Worm (Caenorhabditis elegans) whole organism, young adult: ENCODE measurements around the gene ZK550.2.

Experiments
- B0019.2 ChIP-seq: fragments of 200-800 bp; sonication (Bioruptor generic); conservative IDR thresholded peaks from 2 replicates; pipeline ENCODE4 v1.3.6; 2022; ENCODE audit warnings: missing genetic modification reagents, missing genetic modification characterization, missing compliant biosample characterization
- B0261.1 ChIP-seq: sonication (generic microtip); optimal IDR thresholded peaks from 2 replicates; lab custom pipeline; 2016; ENCODE audit warnings: mild to moderate bottlenecking, missing genetic modification characterization, moderate library complexity, missing compliant biosample characterization
- D2030.7 ChIP-seq: fragments of 200-800 bp; sonication (Bioruptor generic); IDR thresholded peaks from 2 replicates; pipeline ENCODE4 v1.3.6; 2022; ENCODE audit warnings: missing genetic modification reagents, missing genetic modification characterization, missing compliant biosample characterization
- F10E7.11 ChIP-seq: sonication (generic microtip); optimal IDR thresholded peaks from 2 replicates; lab custom pipeline; 2017; ENCODE audit warnings: mild to moderate bottlenecking, missing genetic modification characterization, moderate library complexity, missing compliant biosample characterization
- F22D6.2 ChIP-seq: sonication (generic microtip); optimal IDR thresholded peaks from 2 replicates; lab custom pipeline; 2016; ENCODE audit warnings: mild to moderate bottlenecking, missing genetic modification characterization, missing compliant biosample characterization
- F23B12.7 ChIP-seq: sonication (generic microtip); optimal IDR thresholded peaks from 2 replicates; lab custom pipeline; 2017; ENCODE audit warnings: missing genetic modification characterization, mild to moderate bottlenecking, missing compliant biosample characterization, antibody characterized with exemption, moderate library complexity; ENCODE audit not compliant: insufficient read depth
- F33H1.4 ChIP-seq: fragments of 200-800 bp; sonication (Bioruptor generic); IDR thresholded peaks from 2 replicates; pipeline ENCODE4 v1.3.6; 2022; ENCODE audit warnings: missing genetic modification reagents, missing genetic modification characterization, missing compliant biosample characterization
- F52B5.7 ChIP-seq: sonication (generic microtip); optimal IDR thresholded peaks from 2 replicates; lab custom pipeline; 2016; ENCODE audit warnings: mild to moderate bottlenecking, missing genetic modification characterization, missing compliant biosample characterization
- F57A8.1 ChIP-seq: fragments of 200-800 bp; sonication (Bioruptor generic); optimal IDR thresholded peaks from 2 replicates; lab custom pipeline; 2018; ENCODE audit warnings: mild to moderate bottlenecking, missing genetic modification characterization, moderate library complexity, missing compliant biosample characterization
- K11D2.4 ChIP-seq: fragments of 200-800 bp; sonication (Bioruptor generic); IDR thresholded peaks from 2 replicates; pipeline ENCODE4 v1.3.6; 2022; ENCODE audit warnings: missing genetic modification reagents, missing genetic modification characterization, missing compliant biosample characterization
- K12H6.12 ChIP-seq: fragments of 200-800 bp; sonication (Bioruptor generic); optimal IDR thresholded peaks from 2 replicates; lab custom pipeline; 2018; ENCODE audit warnings: mild to moderate bottlenecking, missing genetic modification characterization, missing compliant biosample characterization
- T07F8.4 ChIP-seq: sonication (generic microtip); optimal IDR thresholded peaks from 2 replicates; lab custom pipeline; 2016; ENCODE audit warnings: mild to moderate bottlenecking, missing genetic modification characterization, moderate library complexity, missing compliant biosample characterization
- Y53F4B.3 ChIP-seq: fragments of 200-800 bp; sonication (Bioruptor generic); IDR thresholded peaks from 2 replicates; pipeline ENCODE4 v1.3.6; 2022; ENCODE audit warnings: missing genetic modification reagents, missing genetic modification characterization, missing compliant biosample characterization
- Y56A3A.18 ChIP-seq: fragments of 200-800 bp; sonication (Bioruptor generic); IDR thresholded peaks from 2 replicates; pipeline ENCODE4 v1.3.6; 2022; ENCODE audit warnings: missing genetic modification reagents, missing genetic modification characterization, missing compliant biosample characterization
- ZK185.1 ChIP-seq: sonication (generic microtip); optimal IDR thresholded peaks from 2 replicates; lab custom pipeline; 2016; ENCODE audit warnings: mild to moderate bottlenecking, missing genetic modification characterization, missing compliant biosample characterization; ENCODE audit not compliant: poor library complexity, severe bottlenecking
- akir-1 ChIP-seq: fragments of 200-800 bp; sonication (Bioruptor generic); optimal IDR thresholded peaks from 2 replicates; lab custom pipeline; 2018; ENCODE audit warnings: mild to moderate bottlenecking, missing genetic modification characterization, moderate library complexity, missing compliant biosample characterization
- aptf-2 ChIP-seq: fragments of 200-800 bp; sonication (Bioruptor generic); conservative IDR thresholded peaks from 2 replicates; pipeline ENCODE4 v1.3.6; 2022; ENCODE audit warnings: missing genetic modification reagents, missing genetic modification characterization, missing compliant biosample characterization
- attf-6 ChIP-seq: fragments of 200-800 bp; sonication (Bioruptor generic); IDR thresholded peaks from 2 replicates; pipeline ENCODE4 v1.3.6; 2022; ENCODE audit warnings: missing genetic modification reagents, missing genetic modification characterization, missing compliant biosample characterization
- cebp-1 ChIP-seq, 2 experiments: fragments of 200-800 bp in 1 of 2; sonication (Bioruptor generic) in 1 of 2; sonication (generic microtip) in 1 of 2; IDR thresholded peaks in 1 of 2; optimal IDR thresholded peaks in 1 of 2; 2 replicates each; pipeline versions ENCODE4 v1.3.6 to Lab custom; 2017 to 2022; ENCODE audit warnings: missing compliant biosample characterization in 2 of 2, missing genetic modification characterization in 2 of 2, mild to moderate bottlenecking in 1 of 2, missing genetic modification reagents in 1 of 2, moderate library complexity in 1 of 2
- chd-7 ChIP-seq: sonication (generic microtip); optimal IDR thresholded peaks from 2 replicates; lab custom pipeline; 2016; ENCODE audit warnings: mild to moderate bottlenecking, missing genetic modification characterization, moderate library complexity, missing compliant biosample characterization
- dox-1 ChIP-seq: fragments of 200-800 bp; sonication (Bioruptor generic); IDR thresholded peaks from 2 replicates; pipeline ENCODE4 v1.3.6; 2022; ENCODE audit warnings: missing genetic modification reagents, missing genetic modification characterization, missing compliant biosample characterization
- dpff-1 ChIP-seq: sonication (generic microtip); optimal IDR thresholded peaks from 2 replicates; lab custom pipeline; 2017; ENCODE audit warnings: mild to moderate bottlenecking, missing genetic modification characterization, missing compliant biosample characterization
- egl-18 ChIP-seq: fragments of 200-800 bp; sonication (Bioruptor generic); IDR thresholded peaks from 2 replicates; pipeline ENCODE4 v1.3.6; 2022; ENCODE audit warnings: missing genetic modification reagents, missing genetic modification characterization, missing compliant biosample characterization
- egrh-3 ChIP-seq: fragments of 200-800 bp; sonication (Bioruptor generic); IDR thresholded peaks from 2 replicates; pipeline ENCODE4 v1.3.6; 2022; ENCODE audit warnings: missing genetic modification reagents, missing genetic modification characterization, missing compliant biosample characterization
- ekl-4 ChIP-seq: fragments of 200-800 bp; sonication (Bioruptor generic); IDR thresholded peaks from 2 replicates; pipeline ENCODE4 v1.3.6; 2022; ENCODE audit warnings: missing genetic modification reagents, missing genetic modification characterization, missing compliant biosample characterization
- ets-4 ChIP-seq: fragments of 200-800 bp; sonication (Bioruptor generic); optimal IDR thresholded peaks from 2 replicates; lab custom pipeline; 2018; ENCODE audit warnings: mild to moderate bottlenecking, missing genetic modification characterization, missing compliant biosample characterization
- gei-17 ChIP-seq: fragments of 200-800 bp; sonication (Bioruptor generic); optimal IDR thresholded peaks from 2 replicates; lab custom pipeline; 2018; ENCODE audit warnings: mild to moderate bottlenecking, missing genetic modification characterization, missing compliant biosample characterization
- hmg-1.2 ChIP-seq: fragments of 200-800 bp; sonication (Bioruptor generic); IDR thresholded peaks from 2 replicates; pipeline ENCODE4 v1.3.6; 2022; ENCODE audit warnings: missing genetic modification reagents, missing genetic modification characterization, missing compliant biosample characterization
- hmg-20 ChIP-seq: fragments of 200-800 bp; sonication (Bioruptor generic); IDR thresholded peaks from 2 replicates; pipeline ENCODE4 v1.3.6; 2022; ENCODE audit warnings: missing genetic modification reagents, missing genetic modification characterization, missing compliant biosample characterization
- lin-26 ChIP-seq: fragments of 200-800 bp; sonication (Bioruptor generic); IDR thresholded peaks from 2 replicates; pipeline ENCODE4 v1.3.6; 2022; ENCODE audit warnings: missing genetic modification reagents, missing genetic modification characterization, missing compliant biosample characterization
- lin-35 ChIP-seq, 3 experiments: fragments of 150-350 bp in 2 of 3; sonication (generic microtip) in 1 of 3; optimal IDR thresholded peaks; 2 replicates each; lab custom pipeline; 2014 to 2018; ENCODE audit warnings: missing biosample characterization in 3 of 3, missing genetic modification characterization in 3 of 3, missing genetic modification reagents in 3 of 3
- lir-1 ChIP-seq: fragments of 200-800 bp; sonication (Bioruptor generic); conservative IDR thresholded peaks from 2 replicates; pipeline ENCODE4 v1.3.6; 2022; ENCODE audit warnings: missing genetic modification reagents, missing genetic modification characterization, missing compliant biosample characterization
- madf-10 ChIP-seq: sonication (generic microtip); optimal IDR thresholded peaks from 2 replicates; lab custom pipeline; 2016; ENCODE audit warnings: mild to moderate bottlenecking, missing genetic modification characterization, missing compliant biosample characterization
- madf-6 ChIP-seq: fragments of 200-800 bp; sonication (Bioruptor generic); IDR thresholded peaks from 2 replicates; pipeline ENCODE4 v1.3.6; 2022; ENCODE audit warnings: missing genetic modification reagents, missing genetic modification characterization, missing compliant biosample characterization
- mel-28 ChIP-seq: sonication (generic microtip); optimal IDR thresholded peaks from 2 replicates; lab custom pipeline; 2016; ENCODE audit warnings: borderline replicate concordance, mild to moderate bottlenecking, missing genetic modification characterization, missing compliant biosample characterization
- mes-4 ChIP-seq: sonication (generic microtip); optimal IDR thresholded peaks from 2 replicates; lab custom pipeline; 2016; ENCODE audit warnings: missing genotype, missing genetic modification characterization, missing compliant biosample characterization
- nfya-2 ChIP-seq: fragments of 200-800 bp; sonication (Bioruptor generic); IDR thresholded peaks from 2 replicates; pipeline ENCODE4 v1.3.6; 2022; ENCODE audit warnings: missing genetic modification reagents, missing genetic modification characterization, missing compliant biosample characterization
- nfyb-1 ChIP-seq: fragments of 200-800 bp; sonication (Bioruptor generic); IDR thresholded peaks from 2 replicates; pipeline ENCODE4 v1.3.6; 2022; ENCODE audit warnings: missing genetic modification reagents, missing genetic modification characterization, missing compliant biosample characterization
- nhr-27 ChIP-seq: fragments of 200-800 bp; sonication (Bioruptor generic); optimal IDR thresholded peaks from 2 replicates; lab custom pipeline; 2018; ENCODE audit warnings: mild to moderate bottlenecking, missing genetic modification characterization, moderate library complexity, missing compliant biosample characterization
- repo-1 ChIP-seq: sonication (generic microtip); optimal IDR thresholded peaks from 2 replicates; lab custom pipeline; 2017; ENCODE audit warnings: mild to moderate bottlenecking, missing genetic modification characterization, missing compliant biosample characterization
- rpc-1 ChIP-seq, 2 experiments: fragments of 150-350 bp in 1 of 2; sonication (generic microtip) in 1 of 2; optimal IDR thresholded peaks; 2 replicates each; lab custom pipeline; 2014 to 2018; ENCODE audit warnings: missing biosample characterization in 1 of 2, missing genetic modification characterization in 1 of 2, missing genetic modification reagents in 1 of 2, missing genotype in 1 of 2
- tbx-9 ChIP-seq: sonication (generic microtip); optimal IDR thresholded peaks from 2 replicates; lab custom pipeline; 2016; ENCODE audit warnings: borderline replicate concordance, missing genetic modification characterization, inconsistent platforms, missing compliant biosample characterization
- unc-130 ChIP-seq: sonication (generic microtip); optimal IDR thresholded peaks from 2 replicates; lab custom pipeline; 2016; ENCODE audit warnings: missing genetic modification reagents, missing genetic modification characterization, missing compliant biosample characterization
- unc-62 ChIP-seq: fragments of 150-350 bp; optimal IDR thresholded peaks from 2 replicates; lab custom pipeline; 2014; ENCODE audit warnings: missing biosample characterization, missing genetic modification reagents, missing genetic modification characterization
- xnd-1 ChIP-seq: sonication (generic microtip); optimal IDR thresholded peaks from 2 replicates; lab custom pipeline; 2016; ENCODE audit warnings: missing genotype, missing genetic modification reagents, missing genetic modification characterization, missing compliant biosample characterization
- zim-3 ChIP-seq: sonication (generic microtip); optimal IDR thresholded peaks from 2 replicates; lab custom pipeline; 2017; ENCODE audit warnings: mild to moderate bottlenecking, missing genetic modification characterization, moderate library complexity, missing compliant biosample characterization
- ztf-26 ChIP-seq: sonication (generic microtip); optimal IDR thresholded peaks from 2 replicates; lab custom pipeline; 2017; ENCODE audit warnings: missing genetic modification characterization, missing compliant biosample characterization

Gene ZK550.2

ce11 chrIV:17278363-17278762 lies 33.0 kb downstream of the ZK550.2 start (continued):
- TF ChIP-seq nhr-27 = peak; percentile 29
- peak; percentile 76 for TF ChIP-seq madf-6 (GFP tag; lab: Robert Waterston, UW)
- TF ChIP-seq aptf-2 (GFP tag; lab: Robert Waterston, UW) = peak; percentile 78
- peak; percentile 82 for TF ChIP-seq mel-28
- TF ChIP-seq cebp-1 (GFP tag; IDR thresholded peaks at IDR 0.05; lab: Robert Waterston, UW) = peak; percentile 94
- peak; percentile 97 for TF ChIP-seq cebp-1 (tag; optimal IDR thresholded peaks at IDR 0.05; lab: Kevin White, UChicago)
- peak; percentile 81 for TF ChIP-seq F10E7.11 (tag; lab: Kevin White, UChicago)
- no peak for TF ChIP-seq F23B12.7 (tag; lab: Kevin White, UChicago)
- TF ChIP-seq F22D6.2 (tag; lab: Kevin White, UChicago) = peak; percentile 85
- peak; percentile 90 for TF ChIP-seq attf-6 (GFP tag; lab: Robert Waterston, UW)
- peak; percentile 91 for TF ChIP-seq dpff-1 (tag; lab: Kevin White, UChicago)
- TF ChIP-seq F33H1.4 (GFP tag; lab: Robert Waterston, UW) = peak; percentile 73
- TF ChIP-seq gei-17 (GFP tag; lab: Kevin White, UChicago) = peak; percentile 88
- TF ChIP-seq T07F8.4 (tag; lab: Kevin White, UChicago) = no peak
- peak; percentile 91 for TF ChIP-seq madf-10 (tag; lab: Kevin White, UChicago)
- peak; percentile 96 for TF ChIP-seq K11D2.4 (GFP tag; lab: Robert Waterston, UW)
- peak; percentile 97 for TF ChIP-seq ztf-26 (tag; lab: Kevin White, UChicago)
- TF ChIP-seq D2030.7 (GFP tag; lab: Robert Waterston, UW) = peak; percentile 99
- peak; percentile 1 for TF ChIP-seq akir-1
- peak; percentile 23; the same call in 1 of the 2 replicates for TF ChIP-seq hmg-20 (GFP tag; lab: Robert Waterston, UW)
- TF ChIP-seq unc-130 (GFP tag; lab: Kevin White, UChicago) = peak; percentile 83
- TF ChIP-seq egrh-3 (GFP tag; lab: Robert Waterston, UW) = peak; percentile 88
- TF ChIP-seq nfya-2 (GFP tag; lab: Robert Waterston, UW) = no peak
- TF ChIP-seq lin-35 (GFP tag; optimal IDR thresholded peaks at IDR 0.05; lab: Kevin White, UChicago) = peak in 2 of 3 experiments; percentile 85 to 89
- peak; percentile 97 for TF ChIP-seq chd-7 (tag; lab: Kevin White, UChicago)
- TF ChIP-seq B0261.1 (tag; lab: Kevin White, UChicago) = peak; percentile 42
- TF ChIP-seq mes-4 (tag; lab: Kevin White, UChicago) = no peak
- TF ChIP-seq lir-1 = peak; percentile 96
- peak; percentile 91 for TF ChIP-seq hmg-1.2
- TF ChIP-seq rpc-1 (optimal IDR thresholded peaks at IDR 0.05; lab: Kevin White, UChicago) = peak; percentile 80
- TF ChIP-seq rpc-1 (tag; optimal IDR thresholded peaks at IDR 0.05; lab: Kevin White, UChicago) = no peak
- TF ChIP-seq ets-4 (GFP tag; lab: Kevin White, UChicago) = no peak
- peak; percentile 79 for TF ChIP-seq ZK185.1 (tag; lab: Kevin White, UChicago)
- TF ChIP-seq unc-62 (GFP tag; lab: Kevin White, UChicago) = no peak
- TF ChIP-seq nfyb-1 (GFP tag; lab: Robert Waterston, UW) = peak; percentile 95
- 0 out of 2 replicates have a peak, but pooled peaks have one; percentile 38 for TF ChIP-seq Y56A3A.18
- TF ChIP-seq ekl-4 (GFP tag; lab: Robert Waterston, UW) = peak; percentile 97
- TF ChIP-seq repo-1 (tag; lab: Kevin White, UChicago) = peak; percentile 97
- TF ChIP-seq F57A8.1 = no peak
- no peak for TF ChIP-seq Y53F4B.3
- peak; percentile 93 for TF ChIP-seq F52B5.7 (tag; lab: Kevin White, UChicago)
- TF ChIP-seq K12H6.12 (tag; lab: Kevin White, UChicago) = peak; percentile 99
- TF ChIP-seq B0019.2 (GFP tag; lab: Robert Waterston, UW) = peak; percentile 80
- peak; percentile 95 for TF ChIP-seq zim-3 (tag; lab: Kevin White, UChicago)
- peak; percentile 57 for TF ChIP-seq xnd-1
- TF ChIP-seq dox-1 = peak; percentile 96
- TF ChIP-seq egl-18 (GFP tag; lab: Robert Waterston, UW) = peak; percentile 88
- peak; percentile 35 for TF ChIP-seq tbx-9 (tag; lab: Kevin White, UChicago)
- peak; percentile 68 for TF ChIP-seq lin-26 (GFP tag; lab: Robert Waterston, UW)
